Worm (Caenorhabditis elegans): Measurements from ENCODE around the gene slcr-46.1.

DNA sequence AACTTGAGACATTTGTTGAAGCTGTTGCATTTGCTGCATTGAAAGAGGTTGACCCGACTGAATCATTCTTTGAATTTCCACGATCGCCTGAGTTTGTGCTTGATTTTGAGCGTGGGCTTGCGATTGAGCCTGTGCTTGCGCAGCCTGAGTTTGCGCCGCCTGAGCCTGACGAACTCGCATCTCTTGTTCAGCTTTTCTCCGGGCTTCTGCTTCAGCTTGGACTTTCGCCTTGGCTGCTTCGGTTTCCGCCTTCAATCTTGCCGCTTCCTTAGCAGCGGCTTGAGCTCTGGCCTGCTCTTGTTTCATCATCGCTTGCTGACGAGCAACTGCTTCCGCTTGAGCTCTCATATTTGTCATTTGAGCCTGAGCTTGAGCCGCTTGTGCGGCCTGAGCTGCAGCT is 34.7 kb upstream of the slcr-46.1 start:
- TF ChIP-seq nhr-6 (tag; optimal IDR thresholded peaks at IDR 0.05) (no peak), unc-39 (tag; optimal IDR thresholded peaks at IDR 0.05) (no peak), C34F6.9 (tag; optimal IDR thresholded peaks at IDR 0.05) (no peak), lin-39 (tag; optimal IDR thresholded peaks at IDR 0.05) (no peak), ceh-82 (tag; optimal IDR thresholded peaks at IDR 0.05) (no peak), aly-2 (tag; optimal IDR thresholded peaks at IDR 0.05) (no peak), nhr-11 (tag; optimal IDR thresholded peaks at IDR 0.05) (no peak), elt-3 (tag; optimal IDR thresholded peaks at IDR 0.05) (no peak), sma-9 (GFP tag; optimal IDR thresholded peaks at IDR 0.05) (no peak), sma-9 (tag; optimal IDR thresholded peaks at IDR 0.05) (no peak), snpc-4 (tag; optimal IDR thresholded peaks at IDR 0.05) (no peak), fos-1 (tag; optimal IDR thresholded peaks at IDR 0.05) (no peak), blmp-1 (tag; optimal IDR thresholded peaks at IDR 0.05; ENCODE audit: insufficient read depth) (no peak), lin-13 (GFP tag; optimal IDR thresholded peaks at IDR 0.05) (no peak)

Measured in whole organism, L2 larva.